Fruit fly (Drosophila melanogaster) Kc167 (cell line): ENCODE data around the gene Cyp12c1.

Experiments used
- Myc ChIP-seq: fragments of >200 bp; optimal IDR thresholded peaks from 2 replicates; lab custom pipeline; 2017; ENCODE audit warnings: missing external identifiers
- h ChIP-seq: fragments of >200 bp; optimal IDR thresholded peaks from 3 replicates; lab custom pipeline; 2018; ENCODE audit warnings: missing external identifiers
- insv ChIP-seq: fragments of >200 bp; optimal IDR thresholded peaks from 3 replicates; lab custom pipeline; 2018; ENCODE audit warnings: missing external identifiers
- psq ChIP-seq: fragments of >200 bp; optimal IDR thresholded peaks from 2 replicates; lab custom pipeline; 2017; ENCODE audit warnings: missing external identifiers
- ttk ChIP-seq: sonication (Bioruptor generic); optimal IDR thresholded peaks from 2 replicates; lab custom pipeline; 2017; ENCODE audit warnings: missing external identifiers

DNA sequence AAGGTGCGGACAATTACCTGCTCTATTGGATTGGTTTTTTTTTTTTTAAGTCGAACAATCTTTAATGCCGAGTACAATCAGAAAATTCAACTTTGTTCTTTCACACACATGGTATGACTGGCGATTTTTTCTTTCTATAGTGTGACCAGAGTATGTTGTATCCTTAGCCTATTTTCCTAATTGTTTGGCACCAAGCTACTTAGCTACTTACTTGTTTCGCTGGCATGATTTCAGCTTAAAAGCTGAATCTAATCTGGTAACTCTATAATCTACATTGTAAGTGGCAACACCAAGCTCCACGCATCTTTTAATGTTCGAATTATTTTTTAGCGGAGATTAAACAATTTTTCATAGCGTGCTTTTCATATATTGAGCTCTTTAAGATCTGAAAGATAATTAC lies 37.1 kb upstream of the Cyp12c1 start, which contains the start of gene CG12477:
- TF ChIP-seq h (lab: Kevin White, UChicago) (no peak), psq (lab: Kevin White, UChicago) (no peak), insv (lab: Kevin White, UChicago) (no peak), ttk (lab: Kevin White, UChicago) (no peak), Myc (no peak)
